Fruit fly (Drosophila melanogaster) whole organism, embryonic: ENCODE results near the gene Cpr62Ba.

Experiments used
- Ada2b ChIP-seq: fragments of 200-800 bp; sonication (Bioruptor generic); IDR thresholded peaks from 2 replicates; pipeline ENCODE4 v1.3.6; 2022; ENCODE audit warnings: missing biosample characterization, missing genetic modification characterization
- Antp ChIP-seq: fragments of 200-800 bp; sonication (Bioruptor generic); optimal IDR thresholded peaks from 3 replicates; lab custom pipeline; 2016; ENCODE audit warnings: missing biosample characterization, missing genetic modification characterization
- Atf3 ChIP-seq: fragments of 200-800 bp; sonication (Bioruptor generic); optimal IDR thresholded peaks from 3 replicates; lab custom pipeline; 2016; ENCODE audit warnings: missing biosample characterization, missing genetic modification characterization
- Awh ChIP-seq: fragments of 200-800 bp; sonication (Bioruptor generic); IDR thresholded peaks from 2 replicates; pipeline ENCODE4, ENCODE4 v1.3.6; 2022; ENCODE audit warnings: missing biosample characterization, missing genetic modification characterization
- BEAF-32 ChIP-seq: fragments of 200-800 bp; sonication (Bioruptor generic); optimal IDR thresholded peaks from 3 replicates; lab custom pipeline; 2017; ENCODE audit warnings: missing biosample characterization, missing genetic modification characterization, mild to moderate bottlenecking, moderate library complexity, missing genetic modification reagents
- CG10321 ChIP-seq: fragments of 200-800 bp; sonication (Bioruptor generic); IDR thresholded peaks from 2 replicates; pipeline ENCODE4 v1.3.6; 2022; ENCODE audit warnings: missing biosample characterization, missing genetic modification characterization
- CG10462 ChIP-seq: fragments of 200-800 bp; sonication (Bioruptor generic); optimal IDR thresholded peaks from 2 replicates; lab custom pipeline; 2016; ENCODE audit warnings: missing biosample characterization, missing genetic modification characterization
- CG11398 ChIP-seq: fragments of 200-800 bp; sonication (Bioruptor generic); optimal IDR thresholded peaks from 2 replicates; lab custom pipeline; 2016; ENCODE audit warnings: missing biosample characterization, missing genetic modification characterization
- CG11456 ChIP-seq: fragments of 200-800 bp; sonication (Bioruptor generic); IDR thresholded peaks from 3 replicates; pipeline ENCODE4 v1.3.6; 2022; ENCODE audit warnings: missing biosample characterization, missing genetic modification characterization
- CG17612 ChIP-seq: fragments of 200-800 bp; sonication (Bioruptor generic); IDR thresholded peaks from 2 replicates; pipeline ENCODE4 v1.3.6; 2022; ENCODE audit warnings: missing biosample characterization, missing genetic modification characterization
- CG30403 ChIP-seq: fragments of 200-800 bp; sonication (Bioruptor generic); optimal IDR thresholded peaks from 3 replicates; lab custom pipeline; 2016; ENCODE audit warnings: missing biosample characterization, missing genetic modification characterization
- CG33557 ChIP-seq: fragments of 200-800 bp; sonication (Bioruptor generic); optimal IDR thresholded peaks from 2 replicates; lab custom pipeline; 2019; ENCODE audit warnings: missing biosample characterization, mild to moderate bottlenecking, missing genetic modification characterization, moderate library complexity
- CG42726 ChIP-seq: fragments of 200-800 bp; sonication (Bioruptor generic); IDR thresholded peaks from 2 replicates; pipeline ENCODE4 v1.3.6; 2022; ENCODE audit warnings: missing biosample characterization, missing genetic modification characterization; ENCODE audit not compliant: partially characterized antibody
- CG4360 ChIP-seq: fragments of 200-800 bp; sonication (Bioruptor generic); IDR thresholded peaks from 2 replicates; pipeline ENCODE4 v1.3.6; 2022; ENCODE audit warnings: missing biosample characterization, missing genetic modification characterization
- CG43689 ChIP-seq: fragments of 200-800 bp; sonication (Bioruptor generic); IDR thresholded peaks from 2 replicates; pipeline ENCODE4 v1.3.6; 2022; ENCODE audit warnings: missing biosample characterization, missing genetic modification characterization
- CG4404 ChIP-seq: fragments of 200-800 bp; sonication (Bioruptor generic); IDR thresholded peaks from 2 replicates; pipeline ENCODE4 v1.3.6; 2022; ENCODE audit warnings: missing biosample characterization, missing genetic modification characterization
- CG6654 ChIP-seq: fragments of 200-800 bp; sonication (Bioruptor generic); optimal IDR thresholded peaks from 2 replicates; lab custom pipeline; 2017; ENCODE audit warnings: missing biosample characterization, mild to moderate bottlenecking, missing genetic modification characterization
- CG8388 ChIP-seq: fragments of 200-800 bp; sonication (Bioruptor generic); optimal IDR thresholded peaks from 2 replicates; lab custom pipeline; 2019; ENCODE audit warnings: missing biosample characterization, mild to moderate bottlenecking, missing genetic modification characterization, moderate library complexity
- CrebB ChIP-seq: fragments of 200-800 bp; sonication (Bioruptor generic); optimal IDR thresholded peaks from 3 replicates; lab custom pipeline; 2018; ENCODE audit warnings: missing biosample characterization, mild to moderate bottlenecking, missing genetic modification characterization
- Dek ChIP-seq: fragments of 200-800 bp; sonication (Bioruptor generic); optimal IDR thresholded peaks from 3 replicates; lab custom pipeline; 2019; ENCODE audit warnings: missing biosample characterization, mild to moderate bottlenecking, missing genetic modification characterization, moderate library complexity
- Lhr ChIP-seq: fragments of 200-800 bp; sonication (Bioruptor generic); optimal IDR thresholded peaks from 3 replicates; lab custom pipeline; 2017; ENCODE audit warnings: mild to moderate bottlenecking, missing biosample characterization, missing genetic modification reagents, missing genetic modification characterization
- Neu2 ChIP-seq: fragments of 200-800 bp; sonication (Bioruptor generic); optimal IDR thresholded peaks from 3 replicates; lab custom pipeline; 2016; ENCODE audit warnings: missing biosample characterization, missing genetic modification characterization, borderline replicate concordance
- Nf-YB ChIP-seq: fragments of 200-800 bp; sonication (Bioruptor generic); optimal IDR thresholded peaks from 3 replicates; lab custom pipeline; 2019; ENCODE audit warnings: missing biosample characterization, mild to moderate bottlenecking, missing genetic modification characterization, moderate library complexity
- NfI ChIP-seq: fragments of 200-800 bp; sonication (Bioruptor generic); optimal IDR thresholded peaks from 3 replicates; lab custom pipeline; 2018; ENCODE audit warnings: missing biosample characterization, mild to moderate bottlenecking, missing genetic modification characterization, moderate library complexity
- PHDP ChIP-seq: fragments of 200-800 bp; sonication (Bioruptor generic); optimal IDR thresholded peaks from 3 replicates; lab custom pipeline; 2018; ENCODE audit warnings: missing biosample characterization, mild to moderate bottlenecking, missing genetic modification characterization, moderate library complexity
- Pdp1 ChIP-seq, 2 experiments: fragments of 200-800 bp; sonication (Bioruptor generic); optimal IDR thresholded peaks; 3 replicates each; lab custom pipeline; 2016; ENCODE audit warnings: missing biosample characterization in 2 of 2, missing genetic modification characterization in 2 of 2, mild to moderate bottlenecking in 1 of 2, moderate library complexity in 1 of 2
- Ssrp ChIP-seq: fragments of 200-800 bp; sonication (Bioruptor generic); optimal IDR thresholded peaks from 2 replicates; lab custom pipeline; 2018; ENCODE audit warnings: missing biosample characterization, mild to moderate bottlenecking, missing genetic modification characterization, moderate library complexity
- ara ChIP-seq: fragments of 200-800 bp; sonication (Bioruptor generic); IDR thresholded peaks from 2 replicates; pipeline ENCODE4 v1.3.6; 2022; ENCODE audit warnings: missing biosample characterization, missing genetic modification characterization
- bbx ChIP-seq: fragments of 200-800 bp; sonication (Bioruptor generic); IDR thresholded peaks from 2 replicates; pipeline ENCODE4 v1.3.6; 2022; ENCODE audit warnings: missing biosample characterization, missing genetic modification characterization; ENCODE audit not compliant: partially characterized antibody
- bcd ChIP-seq: fragments of 200-800 bp; sonication (Bioruptor generic); optimal IDR thresholded peaks from 2 replicates; lab custom pipeline; 2017; ENCODE audit warnings: missing biosample characterization, mild to moderate bottlenecking, missing genetic modification characterization
- cato ChIP-seq: fragments of 200-800 bp; sonication (Bioruptor generic); optimal IDR thresholded peaks from 2 replicates; lab custom pipeline; 2016; ENCODE audit warnings: missing biosample characterization, missing genetic modification characterization, borderline replicate concordance
- crc ChIP-seq: fragments of 200-800 bp; sonication (Bioruptor generic); optimal IDR thresholded peaks from 2 replicates; lab custom pipeline; 2016; ENCODE audit warnings: missing biosample characterization, missing genetic modification characterization
- croc ChIP-seq: fragments of 200-800 bp; sonication (Bioruptor generic); conservative IDR thresholded peaks from 3 replicates; pipeline ENCODE4 v1.3.6; 2022; ENCODE audit warnings: missing biosample characterization, missing genetic modification characterization
- emc ChIP-seq: fragments of 200-800 bp; sonication (Bioruptor generic); optimal IDR thresholded peaks from 2 replicates; lab custom pipeline; 2016; ENCODE audit warnings: missing biosample characterization, missing genetic modification characterization
- en ChIP-seq: fragments of 200-800 bp; sonication (Bioruptor generic); optimal IDR thresholded peaks from 2 replicates; lab custom pipeline; 2016; ENCODE audit warnings: missing biosample characterization, missing genetic modification characterization
- gcm ChIP-seq: fragments of 200-800 bp; sonication (Bioruptor generic); optimal IDR thresholded peaks from 2 replicates; lab custom pipeline; 2019; ENCODE audit warnings: missing biosample characterization, mild to moderate bottlenecking, missing genetic modification characterization, moderate library complexity
- gcm2 ChIP-seq: fragments of 200-800 bp; sonication (Bioruptor generic); optimal IDR thresholded peaks from 2 replicates; lab custom pipeline; 2016; ENCODE audit warnings: missing biosample characterization, missing genetic modification characterization
- gsb-n ChIP-seq: fragments of 200-800 bp; sonication (Bioruptor generic); optimal IDR thresholded peaks from 3 replicates; lab custom pipeline; 2018; ENCODE audit warnings: missing biosample characterization, mild to moderate bottlenecking, missing genetic modification characterization
- inv ChIP-seq: fragments of 200-800 bp; sonication (Bioruptor generic); IDR thresholded peaks from 2 replicates; pipeline ENCODE4 v1.3.6; 2022; ENCODE audit warnings: missing biosample characterization, missing genetic modification characterization; ENCODE audit not compliant: partially characterized antibody
- knrl ChIP-seq: fragments of 200-800 bp; sonication (Bioruptor generic); IDR thresholded peaks from 3 replicates; pipeline ENCODE4 v1.3.6; 2022; ENCODE audit warnings: missing biosample characterization, missing genetic modification characterization; ENCODE audit not compliant: partially characterized antibody
- luna ChIP-seq: fragments of 200-800 bp; sonication (Bioruptor generic); optimal IDR thresholded peaks from 2 replicates; lab custom pipeline; 2016; ENCODE audit warnings: missing biosample characterization, missing genetic modification characterization
- odd ChIP-seq: fragments of 200-800 bp; sonication (Bioruptor generic); optimal IDR thresholded peaks from 2 replicates; lab custom pipeline; 2017; ENCODE audit warnings: missing biosample characterization, mild to moderate bottlenecking, missing genetic modification characterization
- p53 ChIP-seq: fragments of 200-800 bp; sonication (Bioruptor generic); optimal IDR thresholded peaks from 2 replicates; lab custom pipeline; 2016; ENCODE audit warnings: missing biosample characterization, missing genetic modification characterization
- phol ChIP-seq: fragments of 200-800 bp; sonication (Bioruptor generic); optimal IDR thresholded peaks from 3 replicates; lab custom pipeline; 2018; ENCODE audit warnings: missing biosample characterization, mild to moderate bottlenecking, missing genetic modification characterization, moderate library complexity
- sim ChIP-seq: fragments of 200-800 bp; sonication (Bioruptor generic); IDR thresholded peaks from 2 replicates; pipeline ENCODE4 v1.3.6; 2022; ENCODE audit warnings: missing biosample characterization, missing genetic modification characterization
- ssp ChIP-seq: fragments of 200-800 bp; sonication (Bioruptor generic); IDR thresholded peaks from 2 replicates; pipeline ENCODE4 v1.3.6; 2022; ENCODE audit warnings: missing biosample characterization, missing genetic modification characterization
- trh ChIP-seq: fragments of 200-800 bp; sonication (Bioruptor generic); optimal IDR thresholded peaks from 2 replicates; lab custom pipeline; 2016; ENCODE audit warnings: missing biosample characterization, missing genetic modification characterization
- ttk ChIP-seq: fragments of 200-800 bp; sonication (Bioruptor generic); IDR thresholded peaks from 2 replicates; pipeline ENCODE4 v2.1.2; 2022; ENCODE audit warnings: missing biosample characterization, missing genetic modification characterization
- tup ChIP-seq: fragments of 200-800 bp; sonication (Bioruptor generic); optimal IDR thresholded peaks from 2 replicates; lab custom pipeline; 2016; ENCODE audit warnings: missing biosample characterization, mild to moderate bottlenecking, missing genetic modification characterization, moderate library complexity

The Cpr62Ba gene

DNA sequence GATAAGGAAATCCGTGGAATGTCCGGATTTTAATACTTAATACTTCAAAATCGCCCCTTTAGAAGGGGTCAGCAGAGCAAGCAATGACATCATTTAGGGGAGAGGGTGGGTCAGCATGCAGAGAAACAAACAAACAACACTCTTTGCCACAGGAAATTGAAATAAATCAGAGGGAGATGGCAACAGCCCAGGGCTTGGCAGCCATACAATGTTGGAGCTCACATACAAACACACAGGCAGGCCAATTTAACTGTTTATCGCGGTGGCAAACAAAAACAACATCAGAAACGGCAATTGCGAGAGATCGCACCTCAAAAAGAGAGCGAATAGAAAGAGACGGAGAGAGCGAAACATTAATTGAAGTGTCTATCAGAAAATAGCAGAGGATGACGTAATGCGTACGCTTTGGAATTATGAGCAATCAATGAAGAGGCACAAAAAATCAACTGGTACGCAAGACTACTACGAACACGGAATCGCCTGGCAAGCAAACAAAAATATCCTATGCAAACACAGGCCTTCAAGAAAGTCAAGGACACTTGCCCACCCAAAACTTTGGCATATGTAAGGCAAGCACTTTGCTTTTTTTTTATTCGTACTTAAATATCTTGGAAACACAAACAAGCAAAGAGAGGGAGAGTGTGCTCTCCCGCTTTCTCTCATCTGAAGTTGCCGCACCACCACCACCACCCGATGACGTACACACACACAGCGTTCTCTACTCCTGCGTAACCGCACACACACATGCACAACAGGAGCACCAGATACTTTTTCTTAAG lies 37.2 kb downstream of the Cpr62Ba start (continued):
- TF ChIP-seq Awh (GFP tag; lab: Robert Waterston, UW) (no peak), Atf3 (GFP tag; lab: Kevin White, UChicago) (peak; percentile 77), tup (GFP tag; lab: Kevin White, UChicago) (no peak), Antp (GFP tag; lab: Kevin White, UChicago) (no peak), ssp (GFP tag; lab: Robert Waterston, UW) (no peak), inv (GFP tag; lab: Robert Waterston, UW) (no peak), luna (GFP tag; lab: Kevin White, UChicago) (no peak), knrl (GFP tag; lab: Robert Waterston, UW) (peak; percentile 36; the same call in 1 of the 3 replicates), BEAF-32 (GFP tag; lab: Kevin White, UChicago) (no peak), phol (no peak), bcd (GFP tag; lab: Kevin White, UChicago) (no peak), ara (GFP tag; lab: Robert Waterston, UW) (no peak), CG8388 (GFP tag; lab: Kevin White, UChicago) (no peak), sim (0 out of 2 replicates have a peak, but pooled peaks have one; percentile 20), PHDP (peak; percentile 1), croc (GFP tag; lab: Robert Waterston, UW) (no peak), CG6654 (GFP tag; lab: Kevin White, UChicago) (no peak), CrebB (tag; lab: Kevin White, UChicago) (peak; percentile 47), CG10321 (GFP tag; lab: Robert Waterston, UW) (peak; percentile 79), crc (GFP tag; lab: Kevin White, UChicago) (no peak), CG42726 (GFP tag; lab: Robert Waterston, UW) (no peak), odd (GFP tag; lab: Kevin White, UChicago) (no peak), CG33557 (GFP tag; lab: Kevin White, UChicago) (no peak), bbx (GFP tag; lab: Robert Waterston, UW) (peak; percentile 35; the same call in 1 of the 2 replicates), gcm (GFP tag; lab: Kevin White, UChicago) (no peak), ttk (GFP tag; lab: Robert Waterston, UW) (peak; percentile 18; the same call in 1 of the 2 replicates), Ada2b (GFP tag; lab: Robert Waterston, UW) (no peak), Dek (no peak), trh (GFP tag; lab: Kevin White, UChicago) (no peak), CG4360 (peak; percentile 85), CG11398 (GFP tag; lab: Kevin White, UChicago) (peak; percentile 27), p53 (no peak), CG43689 (no peak), CG17612 (no peak), Ssrp (tag; lab: Kevin White, UChicago) (no peak), Lhr (GFP tag; lab: Kevin White, UChicago) (no peak), Pdp1 (GFP tag; optimal IDR thresholded peaks at IDR 0.05; lab: Kevin White, UChicago) (peak in 1 of 2 experiments; percentile 99), CG4404 (GFP tag; lab: Robert Waterston, UW) (no peak), gcm2 (GFP tag; lab: Kevin White, UChicago) (no peak), Nf-YB (GFP tag; lab: Kevin White, UChicago) (peak; percentile 23), NfI (GFP tag; lab: Kevin White, UChicago) (peak; percentile 45), emc (GFP tag; lab: Kevin White, UChicago) (no peak), gsb-n (tag; lab: Kevin White, UChicago) (no peak), CG30403 (no peak), en (GFP tag; lab: Kevin White, UChicago) (no peak), cato (no peak), CG11456 (GFP tag; lab: Robert Waterston, UW) (peak; percentile 26; the same call in 1 of the 3 replicates), Neu2 (GFP tag; lab: Kevin White, UChicago) (no peak), CG10462 (no peak)
